Worm (Caenorhabditis elegans): ENCODE data around the gene bigr-1.

The bigr-1 gene

ce11 chrII:11157660-11158059 is 23.8 kb upstream of the bigr-1 start:
- TF ChIP-seq dmd-6 (GFP tag; IDR thresholded peaks at IDR 0.05) = peak; percentile 73
- TF ChIP-seq mes-2 (tag; optimal IDR thresholded peaks at IDR 0.05; ENCODE audit: poor library complexity, severe bottlenecking) = peak; percentile 70
- TF ChIP-seq lim-7 (GFP tag; IDR thresholded peaks at IDR 0.05) = peak; percentile 95
- peak; percentile 45 for TF ChIP-seq hlh-11 (tag; optimal IDR thresholded peaks at IDR 0.05)
- TF ChIP-seq pqm-1 (tag; optimal IDR thresholded peaks at IDR 0.05) = no peak
- TF ChIP-seq ctbp-1 (GFP tag; IDR thresholded peaks at IDR 0.05) = 0 out of 2 replicates have a peak, but pooled peaks have one; percentile 57
- no peak; the same call in 1 of the 2 replicates for TF ChIP-seq set-16 (GFP tag; IDR thresholded peaks at IDR 0.05)
- no peak for TF ChIP-seq zfp-3 (GFP tag; conservative IDR thresholded peaks at IDR 0.05)
- peak; percentile 50; the same call in 1 of the 2 replicates for TF ChIP-seq ZK337.2 (GFP tag; IDR thresholded peaks at IDR 0.05)
- no peak for TF ChIP-seq tag-97 (GFP tag; IDR thresholded peaks at IDR 0.05)
- no peak for TF ChIP-seq F37D6.2 (tag; optimal IDR thresholded peaks at IDR 0.05)
- no peak for TF ChIP-seq nhr-76 (tag; optimal IDR thresholded peaks at IDR 0.05)
- no peak for TF ChIP-seq ces-1 (GFP tag; optimal IDR thresholded peaks at IDR 0.05)
- TF ChIP-seq ztf-7 (tag; optimal IDR thresholded peaks at IDR 0.05) = no peak
- peak; percentile 4 for TF ChIP-seq Y5F2A.4 (GFP tag; optimal IDR thresholded peaks at IDR 0.05)
- peak; percentile 84 for TF ChIP-seq madf-9 (GFP tag; conservative IDR thresholded peaks at IDR 0.05)
- peak; percentile 83; the same call in 1 of the 2 replicates for TF ChIP-seq D1046.2 (GFP tag; IDR thresholded peaks at IDR 0.05)
- TF ChIP-seq daf-19 (GFP tag; conservative IDR thresholded peaks at IDR 0.05) = peak; percentile 77
- TF ChIP-seq nhr-28 (tag; optimal IDR thresholded peaks at IDR 0.05) = peak; percentile 34
- no peak for TF ChIP-seq nhr-237 (tag; optimal IDR thresholded peaks at IDR 0.05)
- no peak for TF ChIP-seq aly-2 (tag; optimal IDR thresholded peaks at IDR 0.05)
- TF ChIP-seq pha-4 (GFP tag; IDR thresholded peaks at IDR 0.05) = peak; percentile 72; the same call in 1 of the 2 replicates
- TF ChIP-seq pha-4 (tag; optimal IDR thresholded peaks at IDR 0.05) = no peak
- TF ChIP-seq unc-39 (tag; optimal IDR thresholded peaks at IDR 0.05) = no peak
- peak; percentile 22 for TF ChIP-seq zip-2 (tag; optimal IDR thresholded peaks at IDR 0.05)
- TF ChIP-seq zfp-2 (tag; optimal IDR thresholded peaks at IDR 0.05) = no peak
- peak; percentile 3 for TF ChIP-seq T20F7.1 (GFP tag; optimal IDR thresholded peaks at IDR 0.05)
- TF ChIP-seq nhr-42 (GFP tag; IDR thresholded peaks at IDR 0.05) = peak; percentile 74
- no peak for TF ChIP-seq F10B5.3 (tag; optimal IDR thresholded peaks at IDR 0.05)
- peak; percentile 68 for TF ChIP-seq arid-1 (GFP tag; conservative IDR thresholded peaks at IDR 0.05)
- TF ChIP-seq ceh-44 (GFP tag; IDR thresholded peaks at IDR 0.05) = no peak
- peak; percentile 29 for TF ChIP-seq hlh-30 (tag; optimal IDR thresholded peaks at IDR 0.05; ENCODE audit: insufficient read depth)
- no peak for TF ChIP-seq daf-12 (tag; optimal IDR thresholded peaks at IDR 0.05)
- no peak for TF ChIP-seq cey-2 (tag; optimal IDR thresholded peaks at IDR 0.05; ENCODE audit: borderline replicate concordance, insufficient read depth)
- TF ChIP-seq Y75B8A.6 (GFP tag; IDR thresholded peaks at IDR 0.05) = no peak
- 0 out of 2 replicates have a peak, but pooled peaks have one; percentile 14 for TF ChIP-seq F44E2.7 (GFP tag; IDR thresholded peaks at IDR 0.05)
- TF ChIP-seq nhr-77 (tag; optimal IDR thresholded peaks at IDR 0.05) = peak; percentile 43
- no peak for TF ChIP-seq F49E8.2 (tag; optimal IDR thresholded peaks at IDR 0.05; ENCODE audit: borderline replicate concordance)
- no peak for TF ChIP-seq ama-1 (optimal IDR thresholded peaks at IDR 0.05)
- no peak for TF ChIP-seq nhr-6 (tag; optimal IDR thresholded peaks at IDR 0.05)
- TF ChIP-seq egl-27 (tag; optimal IDR thresholded peaks at IDR 0.05) = no peak
- peak; percentile 30 for TF ChIP-seq lin-13 (GFP tag; optimal IDR thresholded peaks at IDR 0.05)
- TF ChIP-seq nhr-25 (tag; optimal IDR thresholded peaks at IDR 0.05; ENCODE audit: borderline replicate concordance, insufficient read depth) = no peak
- no peak for TF ChIP-seq nhr-11 (tag; optimal IDR thresholded peaks at IDR 0.05)
- no peak for TF ChIP-seq zip-11 (GFP tag; IDR thresholded peaks at IDR 0.05)
- no peak for TF ChIP-seq lin-39 (tag; optimal IDR thresholded peaks at IDR 0.05)
- peak; percentile 56 for TF ChIP-seq rbr-2 (tag; optimal IDR thresholded peaks at IDR 0.05)
- TF ChIP-seq daf-8 (GFP tag; IDR thresholded peaks at IDR 0.05) = no peak
- peak; percentile 38 for TF ChIP-seq dve-1 (tag; optimal IDR thresholded peaks at IDR 0.05; ENCODE audit: insufficient read depth)
- peak; percentile 71; the same call in 1 of the 2 replicates for TF ChIP-seq tra-1 (GFP tag; IDR thresholded peaks at IDR 0.05)
- TF ChIP-seq lsy-2 (tag; optimal IDR thresholded peaks at IDR 0.05) = peak in 1 of 2 experiments; percentile 44
